Worm (Caenorhabditis elegans) whole organism, L4 larva: ENCODE data around the gene slc-25A18.1.
A peak's percentile ranks its signal among the peaks of the same experiment; 100 is the strongest.

Experiments used
- D1046.2 ChIP-seq: fragments of 200-800 bp; sonication (Bioruptor generic); IDR thresholded peaks from 2 replicates; pipeline ENCODE4 v1.3.6; 2022; ENCODE audit warnings: missing genetic modification characterization, missing compliant biosample characterization
- F49E8.2 ChIP-seq: sonication (generic microtip); optimal IDR thresholded peaks from 2 replicates; lab custom pipeline; 2016; ENCODE audit warnings: missing compliant biosample characterization, mild to moderate bottlenecking, missing genetic modification characterization, borderline replicate concordance
- Y48G9A.11 ChIP-seq: fragments of 200-800 bp; sonication (Bioruptor generic); IDR thresholded peaks from 2 replicates; pipeline ENCODE4 v1.3.6; 2022; ENCODE audit warnings: missing genetic modification reagents, missing genetic modification characterization, missing compliant biosample characterization
- Y75B8A.6 ChIP-seq: fragments of 200-800 bp; sonication (Bioruptor generic); IDR thresholded peaks from 2 replicates; pipeline ENCODE4 v1.3.6; 2022; ENCODE audit warnings: missing genetic modification reagents, missing genetic modification characterization, missing compliant biosample characterization
- ZK546.5 ChIP-seq, 2 experiments: sonication (generic microtip); optimal IDR thresholded peaks; 2 replicates each; lab custom pipeline; 2017; ENCODE audit warnings: missing biosample characterization in 2 of 2, missing genetic modification characterization in 2 of 2
- aly-2 ChIP-seq: sonication (generic microtip); optimal IDR thresholded peaks from 2 replicates; lab custom pipeline; 2018; ENCODE audit warnings: missing biosample characterization, missing genetic modification characterization
- ceh-20 ChIP-seq: fragments of 200-800 bp; sonication (Bioruptor generic); IDR thresholded peaks from 2 replicates; pipeline ENCODE4 v1.3.6; 2022; ENCODE audit warnings: missing genetic modification reagents, missing genetic modification characterization, missing compliant biosample characterization
- ceh-82 ChIP-seq: sonication (generic microtip); optimal IDR thresholded peaks from 2 replicates; lab custom pipeline; 2017; ENCODE audit warnings: missing biosample characterization, missing genetic modification characterization
- daf-16 ChIP-seq, 3 experiments: sonication (generic microtip); optimal IDR thresholded peaks; 2 replicates each; lab custom pipeline; 2016 to 2017; ENCODE audit warnings: missing genetic modification characterization in 3 of 3, missing genetic modification reagents in 3 of 3, mild to moderate bottlenecking in 2 of 3, missing compliant biosample characterization in 2 of 3, missing biosample characterization in 1 of 3, moderate library complexity in 1 of 3
- dmd-6 ChIP-seq: fragments of 200-800 bp; sonication (Bioruptor generic); IDR thresholded peaks from 2 replicates; pipeline ENCODE4 v1.3.6; 2022; ENCODE audit warnings: missing genetic modification reagents, missing genetic modification characterization, missing compliant biosample characterization
- dmd-8 ChIP-seq: fragments of 200-800 bp; sonication (Bioruptor generic); IDR thresholded peaks from 2 replicates; pipeline ENCODE4 v1.3.6; 2022; ENCODE audit warnings: missing genetic modification characterization, missing compliant biosample characterization
- egl-27 ChIP-seq: sonication (generic microtip); optimal IDR thresholded peaks from 3 replicates; lab custom pipeline; 2017; ENCODE audit warnings: missing biosample characterization, missing genetic modification reagents, missing genetic modification characterization
- hlh-11 ChIP-seq: fragments of 200-800 bp; sonication (Bioruptor generic); optimal IDR thresholded peaks from 2 replicates; lab custom pipeline; 2018; ENCODE audit warnings: mild to moderate bottlenecking, missing genetic modification characterization, missing compliant biosample characterization
- hmg-1.1 ChIP-seq: fragments of 200-800 bp; sonication (Bioruptor generic); IDR thresholded peaks from 2 replicates; pipeline ENCODE4 v1.3.6; 2022; ENCODE audit warnings: missing genetic modification reagents, missing genetic modification characterization, missing compliant biosample characterization
- lim-7 ChIP-seq: fragments of 200-800 bp; sonication (Bioruptor generic); IDR thresholded peaks from 2 replicates; pipeline ENCODE4 v1.3.6; 2022; ENCODE audit warnings: missing genetic modification characterization, missing compliant biosample characterization
- lin-39 ChIP-seq: fragments of 150-350 bp; optimal IDR thresholded peaks from 2 replicates; lab custom pipeline; 2014; ENCODE audit warnings: missing biosample characterization, missing genetic modification reagents, missing genetic modification characterization
- madf-9 ChIP-seq: fragments of 200-800 bp; sonication (Bioruptor generic); conservative IDR thresholded peaks from 2 replicates; pipeline ENCODE4 v1.3.6; 2022; ENCODE audit warnings: missing genetic modification reagents, missing genetic modification characterization, missing compliant biosample characterization
- mdl-1 ChIP-seq, 2 experiments: fragments of 150-350 bp in 1 of 2; sonication (generic microtip) in 1 of 2; optimal IDR thresholded peaks; 2 replicates each; lab custom pipeline; 2014 to 2017; ENCODE audit warnings: missing biosample characterization in 2 of 2, missing genetic modification characterization in 2 of 2
- nhr-111 ChIP-seq: fragments of 200-800 bp; sonication (Bioruptor generic); optimal IDR thresholded peaks from 2 replicates; lab custom pipeline; 2018; ENCODE audit warnings: mild to moderate bottlenecking, missing genetic modification characterization, missing compliant biosample characterization
- nhr-28 ChIP-seq: fragments of 150-350 bp; optimal IDR thresholded peaks from 2 replicates; lab custom pipeline; 2014; ENCODE audit warnings: missing biosample characterization, missing genetic modification characterization
- nhr-76 ChIP-seq: fragments of 150-350 bp; optimal IDR thresholded peaks from 2 replicates; lab custom pipeline; 2014; ENCODE audit warnings: missing biosample characterization, missing genetic modification characterization
- pha-4 ChIP-seq, 2 experiments: fragments of 150-350 bp in 1 of 2; fragments of 200-800 bp in 1 of 2; sonication (Bioruptor generic) in 1 of 2; IDR thresholded peaks in 1 of 2; optimal IDR thresholded peaks in 1 of 2; 2 replicates each; pipeline versions ENCODE4 v1.3.6 to Lab custom; 2014 to 2022; ENCODE audit warnings: missing genetic modification characterization in 2 of 2, missing genetic modification reagents in 2 of 2, missing biosample characterization in 1 of 2, missing compliant biosample characterization in 1 of 2
- php-3 ChIP-seq: fragments of 200-800 bp; sonication (Bioruptor generic); IDR thresholded peaks from 2 replicates; pipeline ENCODE4 v1.3.6; 2022; ENCODE audit warnings: missing genetic modification reagents, missing genetic modification characterization, missing compliant biosample characterization
- pqm-1 ChIP-seq: sonication (generic microtip); optimal IDR thresholded peaks from 2 replicates; lab custom pipeline; 2017; ENCODE audit warnings: missing biosample characterization, missing genetic modification characterization
- skn-1 ChIP-seq: fragments of 150-350 bp; optimal IDR thresholded peaks from 2 replicates; lab custom pipeline; 2014; ENCODE audit warnings: missing biosample characterization, missing genetic modification characterization
- tag-97 ChIP-seq: fragments of 200-800 bp; sonication (Bioruptor generic); IDR thresholded peaks from 2 replicates; pipeline ENCODE4 v1.3.6; 2022; ENCODE audit warnings: missing genetic modification characterization, missing compliant biosample characterization
- tra-1 ChIP-seq: fragments of 200-800 bp; sonication (Bioruptor generic); IDR thresholded peaks from 2 replicates; pipeline ENCODE4 v1.3.6; 2022; ENCODE audit warnings: missing genetic modification reagents, missing genetic modification characterization, missing compliant biosample characterization
- unc-62 ChIP-seq, 3 experiments: fragments of 150-350 bp in 1 of 3; sonication (generic microtip); optimal IDR thresholded peaks in 2 of 3; peaks in 1 of 3; 1 replicate in 1 of 3; 2 replicates in 2 of 3; lab custom pipeline; 2014 to 2017; ENCODE audit warnings: missing biosample characterization in 3 of 3, missing genetic modification characterization in 3 of 3, missing genetic modification reagents in 3 of 3, missing genotype in 1 of 3
- zfp-2 ChIP-seq: sonication (generic microtip); optimal IDR thresholded peaks from 2 replicates; lab custom pipeline; 2016; ENCODE audit warnings: mild to moderate bottlenecking, missing genetic modification characterization, missing compliant biosample characterization
- ztf-7 ChIP-seq: fragments of 150-350 bp; optimal IDR thresholded peaks from 2 replicates; lab custom pipeline; 2014; ENCODE audit warnings: missing biosample characterization, missing genetic modification characterization

slc-25A18.1 gene

DNA sequence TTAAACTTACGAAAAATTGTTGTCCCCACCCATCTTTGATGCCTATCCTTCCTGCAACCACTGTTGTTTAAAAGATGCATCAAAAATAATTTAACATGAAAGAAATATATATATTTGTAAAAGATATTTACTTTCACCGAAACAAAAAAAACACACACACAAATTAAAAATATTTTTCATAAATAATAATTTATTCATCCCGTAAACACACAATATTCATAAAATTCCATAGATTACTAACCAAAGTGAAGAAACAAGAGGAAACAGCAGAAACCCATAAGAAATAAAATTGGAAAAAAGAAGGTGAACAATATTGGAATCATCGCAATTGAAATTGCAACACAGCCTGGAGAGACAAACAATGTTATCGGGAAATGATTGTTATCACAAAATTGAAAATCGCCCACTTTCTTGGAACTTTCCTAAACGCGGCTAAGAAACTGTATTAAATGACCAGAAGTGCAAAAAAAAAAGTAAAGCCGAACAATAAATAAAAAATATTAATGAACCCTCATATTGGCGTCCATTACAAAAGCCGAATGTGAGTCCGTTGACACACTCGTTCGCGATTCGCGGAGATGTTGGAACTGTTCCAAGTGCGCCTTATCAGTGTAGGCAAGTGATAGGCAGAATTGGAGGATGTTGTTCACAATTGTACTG is at the start of gene slc-25A18.1:
TSS of gene slc-25A18.1 (minus strand) at position 51 of the 660 bp plus-strand sequence.
- TF ChIP-seq nhr-28 (tag; lab: Kevin White, UChicago), result no peak
- no peak for TF ChIP-seq lim-7 (GFP tag; lab: Robert Waterston, UW)
- TF ChIP-seq pqm-1, result peak; percentile 58
- TF ChIP-seq madf-9 (GFP tag; lab: Robert Waterston, UW), result no peak
- TF ChIP-seq dmd-6 (GFP tag; lab: Robert Waterston, UW), result peak; percentile 17; the same call in 1 of the 2 replicates
- no peak for TF ChIP-seq egl-27 (tag; lab: Kevin White, UChicago)

DNA sequence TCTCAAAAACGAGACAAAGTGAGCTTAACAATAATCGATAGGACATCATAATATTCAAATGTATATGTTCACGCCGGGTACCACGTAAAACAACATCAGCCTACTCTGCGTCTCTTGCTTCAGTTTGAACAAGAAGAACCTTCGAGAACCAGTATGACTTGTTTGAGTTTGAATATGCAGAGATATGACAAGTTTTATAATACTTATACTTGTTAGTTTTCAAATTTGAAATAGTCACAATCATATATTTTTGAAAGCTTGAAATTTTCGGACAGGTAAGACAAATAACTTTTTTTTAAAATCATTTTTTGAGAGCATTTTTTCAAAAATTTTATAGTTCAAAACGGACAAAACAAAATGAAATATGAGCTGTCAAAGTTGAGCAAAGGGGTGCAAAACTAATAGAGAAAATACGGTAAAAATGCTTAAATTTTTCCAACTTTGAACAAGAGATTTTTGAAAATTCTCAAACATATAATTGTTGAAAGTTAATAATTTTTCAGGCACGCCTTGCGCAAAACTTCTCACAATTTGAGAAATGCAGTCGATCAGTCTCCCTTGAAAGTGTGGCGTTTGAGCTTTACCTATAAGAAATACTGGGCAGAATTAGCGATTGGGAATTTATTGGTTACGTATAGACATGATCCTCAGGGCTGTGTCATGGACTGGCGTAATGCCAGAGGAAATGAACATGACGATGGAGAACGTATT is 49.6 kb upstream of the slc-25A18.1 start, which contains the start of gene H03G16.1:
TSS of gene H03G16.1 (plus strand) at position 661 of the 711 bp plus-strand sequence.
- TF ChIP-seq zfp-2 (tag; lab: Kevin White, UChicago) (no peak), unc-62 (GFP tag; optimal IDR thresholded peaks at IDR 0.05 in 1 of 2; lab: Kevin White, UChicago) (peak in 1 of 2 experiments; percentile 92), unc-62 (tag; optimal IDR thresholded peaks at IDR 0.05; lab: Kevin White, UChicago) (no peak)

DNA sequence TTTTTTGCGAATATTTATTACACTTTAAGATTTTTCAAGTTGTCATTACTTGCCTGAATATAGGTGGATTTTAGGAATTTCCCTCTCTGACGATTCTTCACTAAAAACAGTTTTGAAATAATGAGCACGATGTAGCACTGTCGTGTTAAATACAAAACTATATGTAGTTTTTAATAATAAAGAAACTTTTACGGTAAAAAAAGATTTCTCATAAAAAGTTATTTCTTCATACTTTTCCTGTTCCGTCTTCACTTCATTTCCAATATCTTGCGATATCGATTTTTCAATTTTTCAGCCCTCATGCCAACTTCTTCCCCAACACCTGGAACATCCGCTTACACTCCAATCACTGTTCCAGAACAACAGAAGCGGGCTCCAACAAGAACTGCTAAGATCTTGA is 48.6 kb upstream of the slc-25A18.1 start, which contains the start of gene H03G16.6:
TSS of gene H03G16.6 (plus strand) at position 301 of the 400 bp plus-strand sequence.
- TF ChIP-seq D1046.2 (GFP tag; lab: Robert Waterston, UW), result no peak
- TF ChIP-seq hlh-11 (tag; lab: Kevin White, UChicago), result no peak
- no peak for TF ChIP-seq ZK546.5 (tag; optimal IDR thresholded peaks at IDR 0.05; lab: Kevin White, UChicago)
- no peak for TF ChIP-seq ztf-7
- no peak for TF ChIP-seq tag-97
- no peak for TF ChIP-seq dmd-8 (GFP tag; lab: Robert Waterston, UW)
- TF ChIP-seq Y48G9A.11, result no peak
- TF ChIP-seq ceh-82, result no peak
- TF ChIP-seq pqm-1, result no peak
- TF ChIP-seq nhr-76 (tag; lab: Kevin White, UChicago), result no peak
- no peak for TF ChIP-seq skn-1
- TF ChIP-seq ceh-20, result no peak

DNA sequence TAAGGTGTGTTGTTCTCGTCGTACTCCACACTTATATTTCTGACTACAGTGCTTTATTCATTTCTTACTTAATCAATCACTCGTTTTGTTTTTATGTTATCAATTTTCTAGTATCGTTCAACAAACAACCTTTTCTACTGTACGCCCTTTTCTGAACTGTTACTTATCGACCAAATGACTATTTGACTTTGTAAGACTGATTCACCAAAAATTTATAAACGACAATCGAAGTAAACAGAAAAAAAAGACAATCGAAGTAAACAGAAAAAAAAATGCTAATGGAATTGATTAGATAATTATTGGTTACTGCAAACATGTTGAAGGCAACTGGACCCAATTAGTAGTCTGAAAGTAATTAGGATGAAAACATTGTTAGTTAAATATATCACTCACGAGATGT is 46.3 kb upstream of the slc-25A18.1 start:
- TF ChIP-seq mdl-1 (tag; optimal IDR thresholded peaks at IDR 0.05; lab: Kevin White, UChicago) (no peak), nhr-111 (GFP tag; lab: Kevin White, UChicago) (no peak), madf-9 (GFP tag; lab: Robert Waterston, UW) (no peak), pha-4 (GFP tag; IDR thresholded peaks at IDR 0.05; lab: Robert Waterston, UW) (no peak), pha-4 (tag; optimal IDR thresholded peaks at IDR 0.05; lab: Kevin White, UChicago) (no peak), lin-39 (tag; lab: Kevin White, UChicago) (no peak), aly-2 (no peak), daf-16 (GFP tag; optimal IDR thresholded peaks at IDR 0.05; lab: Kevin White, UChicago) (no peak), daf-16 (tag; optimal IDR thresholded peaks at IDR 0.05; lab: Kevin White, UChicago) (peak; percentile 86), Y75B8A.6 (GFP tag; lab: Robert Waterston, UW) (no peak), nhr-28 (tag; lab: Kevin White, UChicago) (peak; percentile 35), tra-1 (no peak), php-3 (GFP tag; lab: Robert Waterston, UW) (no peak), F49E8.2 (tag; lab: Kevin White, UChicago) (no peak), hmg-1.1 (GFP tag; lab: Robert Waterston, UW) (no peak), unc-62 (GFP tag; optimal IDR thresholded peaks at IDR 0.05 in 1 of 2; lab: Kevin White, UChicago) (no peak), unc-62 (tag; optimal IDR thresholded peaks at IDR 0.05; lab: Kevin White, UChicago) (no peak), dmd-6 (GFP tag; lab: Robert Waterston, UW) (no peak)
